Worm (Caenorhabditis elegans) whole organism, L1 larva: ENCODE data around the gene Y66D12A.3.

Source experiments
- efl-3 ChIP-seq: fragments of 200-800 bp; sonication (Bioruptor generic); optimal IDR thresholded peaks from 2 replicates; lab custom pipeline; 2018; ENCODE audit warnings: mild to moderate bottlenecking, missing genetic modification characterization, missing compliant biosample characterization
- egl-27 ChIP-seq, 2 experiments: fragments of 150-350 bp in 1 of 2; sonication (generic microtip); optimal IDR thresholded peaks; 3 replicates each; lab custom pipeline; 2017 to 2018; ENCODE audit warnings: missing biosample characterization in 2 of 2, missing genetic modification characterization in 2 of 2, missing genetic modification reagents in 2 of 2
- jun-1 ChIP-seq: fragments of 150-350 bp; optimal IDR thresholded peaks from 2 replicates; lab custom pipeline; 2014; ENCODE audit warnings: missing biosample characterization, missing genetic modification reagents, missing genetic modification characterization
- lir-3 ChIP-seq: sonication (generic microtip); optimal IDR thresholded peaks from 2 replicates; lab custom pipeline; 2016; ENCODE audit warnings: mild to moderate bottlenecking, missing genetic modification characterization, moderate library complexity, missing compliant biosample characterization; ENCODE audit not compliant: poor library complexity
- rnt-1 ChIP-seq: sonication (generic microtip); optimal IDR thresholded peaks from 2 replicates; lab custom pipeline; 2016; ENCODE audit warnings: mild to moderate bottlenecking, missing genetic modification characterization, moderate library complexity, missing compliant biosample characterization

DNA sequence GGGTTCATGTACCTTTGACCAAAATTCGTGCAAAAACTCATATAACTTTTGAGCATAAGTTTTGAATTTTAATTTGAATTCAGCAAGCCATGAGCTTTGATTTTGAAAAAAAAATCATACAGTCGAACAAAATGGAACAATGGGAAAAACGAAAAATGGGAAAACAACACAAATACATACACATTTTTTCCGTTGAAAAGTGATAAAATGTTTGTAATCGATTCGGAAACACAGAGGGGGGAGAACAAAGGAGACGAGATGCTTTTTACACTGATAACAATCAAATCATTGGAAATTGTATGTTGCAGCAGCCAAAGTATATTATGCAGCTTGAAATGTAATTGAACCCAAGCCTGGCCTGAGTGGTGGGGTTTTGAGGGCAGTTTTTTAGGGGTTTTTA is 42.1 kb downstream of the Y66D12A.3 start:
- TF ChIP-seq rnt-1 (tag; lab: Kevin White, UChicago) = no peak
- TF ChIP-seq jun-1 (tag; lab: Kevin White, UChicago) = no peak
- TF ChIP-seq lir-3 (tag; lab: Kevin White, UChicago) = no peak
- TF ChIP-seq efl-3 (GFP tag; lab: Kevin White, UChicago) = no peak
- no peak for TF ChIP-seq egl-27 (tag; optimal IDR thresholded peaks at IDR 0.05; lab: Kevin White, UChicago)
